Worm (Caenorhabditis elegans) whole organism, early embryonic: ENCODE measurements around the gene T14B4.5.
A peak's percentile ranks its signal among the peaks of the same experiment; 100 is the strongest.

ENCODE experiments used
- B0310.2 ChIP-seq: sonication (generic microtip); optimal IDR thresholded peaks from 2 replicates; lab custom pipeline; 2016; ENCODE audit warnings: mild to moderate bottlenecking, missing genetic modification characterization, missing compliant biosample characterization
- F13C5.2 ChIP-seq: sonication (generic microtip); optimal IDR thresholded peaks from 2 replicates; lab custom pipeline; 2017; ENCODE audit warnings: mild to moderate bottlenecking, missing genetic modification characterization, inconsistent platforms, missing compliant biosample characterization
- aly-1 ChIP-seq: sonication (generic microtip); optimal IDR thresholded peaks from 2 replicates; lab custom pipeline; 2016; ENCODE audit warnings: missing genetic modification characterization, missing compliant biosample characterization
- ama-1 ChIP-seq: fragments of 150-350 bp; optimal IDR thresholded peaks from 2 replicates; lab custom pipeline; 2014
- ceh-13 ChIP-seq: fragments of 200-800 bp; sonication (Bioruptor generic); optimal IDR thresholded peaks from 2 replicates; lab custom pipeline; 2018; ENCODE audit warnings: mild to moderate bottlenecking, missing genetic modification characterization, missing compliant biosample characterization
- ceh-36 ChIP-seq: sonication (generic microtip); optimal IDR thresholded peaks from 2 replicates; lab custom pipeline; 2016; ENCODE audit warnings: missing genetic modification characterization, inconsistent platforms, missing compliant biosample characterization
- ets-7 ChIP-seq: sonication (generic microtip); optimal IDR thresholded peaks from 2 replicates; lab custom pipeline; 2016; ENCODE audit warnings: missing genotype, missing genetic modification characterization, missing compliant biosample characterization
- flt-1 ChIP-seq: fragments of 200-800 bp; sonication (Bioruptor generic); IDR thresholded peaks from 2 replicates; pipeline ENCODE4 v1.3.6; 2022; ENCODE audit warnings: missing genetic modification characterization, missing compliant biosample characterization
- hmbx-1 ChIP-seq: sonication (generic microtip); optimal IDR thresholded peaks from 2 replicates; lab custom pipeline; 2016; ENCODE audit warnings: mild to moderate bottlenecking, missing genetic modification characterization, missing compliant biosample characterization
- hmg-4 ChIP-seq: fragments of 200-800 bp; sonication (Bioruptor generic); optimal IDR thresholded peaks from 2 replicates; lab custom pipeline; 2018; ENCODE audit warnings: mild to moderate bottlenecking, missing genetic modification characterization, missing compliant biosample characterization
- hnd-1 ChIP-seq: sonication (generic microtip); optimal IDR thresholded peaks from 2 replicates; lab custom pipeline; 2016; ENCODE audit warnings: missing genetic modification characterization, missing compliant biosample characterization
- pes-1 ChIP-seq: fragments of 200-800 bp; sonication (Bioruptor generic); IDR thresholded peaks from 2 replicates; pipeline ENCODE4 v1.3.6; 2022; ENCODE audit warnings: missing genetic modification reagents, missing genetic modification characterization, missing compliant biosample characterization
- scrt-1 ChIP-seq: fragments of 200-800 bp; sonication (Bioruptor generic); IDR thresholded peaks from 2 replicates; pipeline ENCODE4 v1.3.6; 2022; ENCODE audit warnings: missing genetic modification characterization, missing compliant biosample characterization
- sea-1 ChIP-seq: fragments of 200-800 bp; sonication (Bioruptor generic); conservative IDR thresholded peaks from 2 replicates; pipeline ENCODE4 v1.3.6; 2022; ENCODE audit warnings: missing genetic modification characterization, missing compliant biosample characterization
- tbx-11 ChIP-seq: fragments of 200-800 bp; sonication (Bioruptor generic); IDR thresholded peaks from 2 replicates; pipeline ENCODE4 v1.3.6; 2022; ENCODE audit warnings: missing genetic modification characterization, missing compliant biosample characterization
- tbx-37 ChIP-seq: fragments of 200-800 bp; sonication (Bioruptor generic); conservative IDR thresholded peaks from 2 replicates; pipeline ENCODE4 v1.3.6; 2022; ENCODE audit warnings: missing genetic modification reagents, missing genetic modification characterization, missing compliant biosample characterization
- tra-4 ChIP-seq: sonication (generic microtip); optimal IDR thresholded peaks from 2 replicates; lab custom pipeline; 2017; ENCODE audit warnings: missing genetic modification characterization, missing compliant biosample characterization

T14B4.5 gene

ce11 chrII:6718221-6718620 is 1.6 kb downstream of the T14B4.5 start, which contains the start of gene tsp-10:
TSS of gene tsp-10 (plus strand) at chrII:6718586.
- TF ChIP-seq B0310.2 (tag; lab: Kevin White, UChicago) (no peak), ama-1 (lab: Kevin White, UChicago) (no peak), ets-7 (tag; lab: Kevin White, UChicago) (no peak), pes-1 (GFP tag; lab: Robert Waterston, UW) (no peak), flt-1 (no peak), hnd-1 (tag; lab: Kevin White, UChicago) (no peak), tbx-11 (no peak), tbx-37 (GFP tag; lab: Robert Waterston, UW) (no peak), ceh-13 (GFP tag; lab: Kevin White, UChicago) (no peak), F13C5.2 (tag; lab: Kevin White, UChicago) (no peak), hmbx-1 (tag; lab: Kevin White, UChicago) (no peak), scrt-1 (GFP tag; lab: Robert Waterston, UW) (no peak), hmg-4 (GFP tag; lab: Kevin White, UChicago) (no peak), ceh-36 (tag; lab: Kevin White, UChicago) (no peak), tra-4 (tag; lab: Kevin White, UChicago) (no peak), aly-1 (tag; lab: Kevin White, UChicago) (no peak), sea-1 (no peak)

DNA sequence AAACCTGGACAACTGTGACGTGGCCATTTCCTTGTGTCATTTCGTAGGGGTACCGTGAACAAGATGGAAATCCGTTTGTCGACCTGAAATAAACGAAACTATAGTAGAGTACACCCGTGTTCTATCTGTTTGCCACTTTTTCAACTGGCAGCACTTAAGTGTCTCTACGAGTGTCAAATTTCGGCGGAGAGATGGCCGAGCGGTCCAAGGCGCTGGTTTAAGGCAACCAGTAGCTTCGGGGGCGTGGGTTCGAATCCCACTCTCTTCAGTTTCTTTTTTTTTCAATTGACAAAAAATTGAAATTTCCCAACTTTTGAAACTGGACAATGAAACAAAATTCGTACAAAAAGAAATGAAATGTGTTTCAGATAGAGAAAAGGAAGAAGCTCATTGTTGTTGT is 4.9 kb downstream of the T14B4.5 start:
- peak; percentile 62 for TF ChIP-seq tbx-37 (GFP tag; lab: Robert Waterston, UW)
- no peak for TF ChIP-seq scrt-1 (GFP tag; lab: Robert Waterston, UW)
- peak; percentile 2 for TF ChIP-seq hnd-1 (tag; lab: Kevin White, UChicago)
- TF ChIP-seq aly-1 (tag; lab: Kevin White, UChicago) = no peak
- no peak for TF ChIP-seq ceh-36 (tag; lab: Kevin White, UChicago)
- TF ChIP-seq tra-4 (tag; lab: Kevin White, UChicago) = no peak
- no peak for TF ChIP-seq B0310.2 (tag; lab: Kevin White, UChicago)
- TF ChIP-seq sea-1 = no peak; the same call in 1 of the 2 replicates
- TF ChIP-seq ama-1 (lab: Kevin White, UChicago) = no peak
- no peak for TF ChIP-seq hmbx-1 (tag; lab: Kevin White, UChicago)
- TF ChIP-seq ets-7 (tag; lab: Kevin White, UChicago) = no peak
- TF ChIP-seq flt-1 = 0 out of 2 replicates have a peak, but pooled peaks have one; percentile 14
- TF ChIP-seq pes-1 (GFP tag; lab: Robert Waterston, UW) = peak; percentile 68
- TF ChIP-seq hmg-4 (GFP tag; lab: Kevin White, UChicago) = peak; percentile 36
- no peak for TF ChIP-seq ceh-13 (GFP tag; lab: Kevin White, UChicago)
- TF ChIP-seq F13C5.2 (tag; lab: Kevin White, UChicago) = peak; percentile 3
- 0 out of 2 replicates have a peak, but pooled peaks have one; percentile 49 for TF ChIP-seq tbx-11

- TF ChIP-seq ceh-36 (tag; lab: Kevin White, UChicago) = no peak
- no peak for TF ChIP-seq aly-1 (tag; lab: Kevin White, UChicago)
- no peak for TF ChIP-seq sea-1
- no peak for TF ChIP-seq hnd-1 (tag; lab: Kevin White, UChicago)
- TF ChIP-seq tbx-37 (GFP tag; lab: Robert Waterston, UW) = no peak
- TF ChIP-seq ceh-13 (GFP tag; lab: Kevin White, UChicago) = no peak
- TF ChIP-seq F13C5.2 (tag; lab: Kevin White, UChicago) = no peak
- TF ChIP-seq flt-1 = no peak
- no peak for TF ChIP-seq hmg-4 (GFP tag; lab: Kevin White, UChicago)
- TF ChIP-seq scrt-1 (GFP tag; lab: Robert Waterston, UW) = no peak
- TF ChIP-seq ama-1 (lab: Kevin White, UChicago) = no peak
- TF ChIP-seq tra-4 (tag; lab: Kevin White, UChicago) = no peak
- no peak for TF ChIP-seq hmbx-1 (tag; lab: Kevin White, UChicago)
- no peak for TF ChIP-seq tbx-11
- TF ChIP-seq ets-7 (tag; lab: Kevin White, UChicago) = no peak
- no peak for TF ChIP-seq pes-1 (GFP tag; lab: Robert Waterston, UW)
- no peak for TF ChIP-seq B0310.2 (tag; lab: Kevin White, UChicago)
These were observed 10.2 kb downstream of the T14B4.5 start for ce11 chrII:6726814-6727213.

DNA sequence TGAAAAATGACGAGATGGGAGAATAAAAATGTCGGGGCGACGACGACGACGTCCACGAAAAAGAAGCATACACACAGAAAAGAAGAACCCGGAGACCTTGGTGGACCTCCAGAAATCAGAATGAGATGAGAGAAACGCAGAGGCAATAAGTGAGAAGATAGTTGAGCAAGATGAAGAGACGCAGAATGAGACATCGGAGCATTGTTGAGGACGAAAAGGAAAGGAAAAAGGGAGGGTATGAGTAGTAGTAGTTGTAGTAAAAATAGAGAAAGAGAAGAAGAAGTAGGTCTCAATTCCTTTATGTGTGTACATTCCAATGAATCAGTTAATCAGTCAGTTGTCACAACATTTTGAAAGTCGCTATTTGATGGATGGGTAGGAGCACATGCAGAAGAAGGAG is 12.7 kb downstream of the T14B4.5 start, which contains the start of gene T14B4.8:
Gene T14B4.8, minus strand, starts transcription at position 60 of the 400 bp plus-strand sequence.
- TF ChIP-seq aly-1 (tag; lab: Kevin White, UChicago) (no peak), B0310.2 (tag; lab: Kevin White, UChicago) (no peak), hmg-4 (GFP tag; lab: Kevin White, UChicago) (no peak), pes-1 (GFP tag; lab: Robert Waterston, UW) (no peak), tra-4 (tag; lab: Kevin White, UChicago) (no peak), tbx-11 (no peak), sea-1 (no peak), hmbx-1 (tag; lab: Kevin White, UChicago) (no peak), scrt-1 (GFP tag; lab: Robert Waterston, UW) (no peak), ceh-13 (GFP tag; lab: Kevin White, UChicago) (no peak), ceh-36 (tag; lab: Kevin White, UChicago) (no peak)

DNA sequence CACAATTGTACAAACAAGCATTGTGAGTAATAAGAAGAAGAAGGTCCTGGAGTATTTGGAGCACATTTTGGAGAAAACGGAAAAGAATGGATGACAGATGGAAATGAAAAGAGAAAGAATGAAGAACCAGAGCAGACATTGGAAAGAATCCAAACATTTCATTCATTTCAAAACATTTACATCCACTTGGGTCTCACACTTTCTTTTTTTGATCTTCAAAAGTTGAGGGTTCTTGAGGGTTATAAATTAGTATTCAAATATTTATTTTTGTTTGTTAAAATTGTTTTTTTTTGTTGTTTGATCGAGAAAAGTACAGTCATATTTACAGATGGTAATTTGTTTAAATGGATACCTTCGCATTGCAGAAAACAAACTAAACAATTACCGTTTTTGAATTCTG is 17.1 kb downstream of the T14B4.5 start, which contains the start of gene T14B4.9:
Gene T14B4.9, minus strand, starts transcription at position 101 of the 400 bp plus-strand sequence.
- TF ChIP-seq ceh-13 (GFP tag; lab: Kevin White, UChicago) (no peak), tbx-11 (no peak), hmbx-1 (tag; lab: Kevin White, UChicago) (no peak), flt-1 (no peak)

- TF ChIP-seq hmg-4 (GFP tag; lab: Kevin White, UChicago) (no peak), F13C5.2 (tag; lab: Kevin White, UChicago) (peak; percentile 62), B0310.2 (tag; lab: Kevin White, UChicago) (no peak), hnd-1 (tag; lab: Kevin White, UChicago) (no peak), tbx-37 (GFP tag; lab: Robert Waterston, UW) (peak; percentile 55; the same call in 1 of the 2 replicates)
These were observed 18.0 kb downstream of the T14B4.5 start, which contains the start of gene T14B4.3 for ce11 chrII:6734674-6735073. TSS of gene T14B4.3 (plus strand) at chrII:6734937.

ce11 chrII:6736066-6736465 is 19.4 kb downstream of the T14B4.5 start, which contains the start of gene mrps-18.C:
TSS of gene mrps-18.C (plus strand) at chrII:6736203.
- TF ChIP-seq aly-1 (tag; lab: Kevin White, UChicago) (no peak), ceh-36 (tag; lab: Kevin White, UChicago) (no peak), tbx-37 (GFP tag; lab: Robert Waterston, UW) (no peak), ceh-13 (GFP tag; lab: Kevin White, UChicago) (no peak), scrt-1 (GFP tag; lab: Robert Waterston, UW) (no peak), ets-7 (tag; lab: Kevin White, UChicago) (no peak), hmg-4 (GFP tag; lab: Kevin White, UChicago) (no peak), tbx-11 (no peak), F13C5.2 (tag; lab: Kevin White, UChicago) (no peak)
